Fruit fly (Drosophila melanogaster): ENCODE data around the gene CG7968.

CG7968 gene

dm6 chr2L:13839744-13840151 is 9.5 kb upstream of the CG7968 start (continued):
- TF ChIP-seq CG31224 (GFP tag; IDR thresholded peaks at IDR 0.05): peak; percentile 45
- peak; percentile 49 for TF ChIP-seq Bdp1 (GFP tag; optimal IDR thresholded peaks at IDR 0.05)
- TF ChIP-seq CG2116 (GFP tag; optimal IDR thresholded peaks at IDR 0.05): peak; percentile 46
- peak; percentile 69 for TF ChIP-seq croc (GFP tag; conservative IDR thresholded peaks at IDR 0.05)
- TF ChIP-seq Dref (GFP tag; IDR thresholded peaks at IDR 0.05): no peak
- peak; percentile 82 for TF ChIP-seq CG18619 (GFP tag; optimal IDR thresholded peaks at IDR 0.05)
- peak; percentile 74; the same call in 1 of the 3 replicates for TF ChIP-seq CG2199 (GFP tag; IDR thresholded peaks at IDR 0.05)
- peak; percentile 60 for TF ChIP-seq CG8359 (GFP tag; optimal IDR thresholded peaks at IDR 0.05; ENCODE audit: borderline replicate concordance)
- TF ChIP-seq CG4707 (GFP tag; optimal IDR thresholded peaks at IDR 0.05): no peak
- peak; percentile 79 for TF ChIP-seq CG3281 (GFP tag; optimal IDR thresholded peaks at IDR 0.05)
- no peak for TF ChIP-seq HLH4C (GFP tag; IDR thresholded peaks at IDR 0.05; ENCODE audit: partially characterized antibody)
- TF ChIP-seq ttk (GFP tag; IDR thresholded peaks at IDR 0.05): peak; percentile 65
- TF ChIP-seq klu (GFP tag; IDR thresholded peaks at IDR 0.05): peak; percentile 74
- TF ChIP-seq CG10209 (GFP tag; optimal IDR thresholded peaks at IDR 0.05): peak; percentile 80
- peak; percentile 70 for TF ChIP-seq Deaf1 (tag; optimal IDR thresholded peaks at IDR 0.05)
- peak; percentile 74 for TF ChIP-seq CG2120 (GFP tag; optimal IDR thresholded peaks at IDR 0.05)
- peak; percentile 56 for TF ChIP-seq cato (GFP tag; optimal IDR thresholded peaks at IDR 0.05; ENCODE audit: borderline replicate concordance)
- peak; percentile 84 for TF ChIP-seq CG10366 (GFP tag; IDR thresholded peaks at IDR 0.05)
- peak; percentile 86 for TF ChIP-seq PHDP (tag; optimal IDR thresholded peaks at IDR 0.05)
- TF ChIP-seq CG9876 (GFP tag; optimal IDR thresholded peaks at IDR 0.05): no peak
- TF ChIP-seq emc (GFP tag; optimal IDR thresholded peaks at IDR 0.05): peak; percentile 50
- TF ChIP-seq CG13424 (tag; optimal IDR thresholded peaks at IDR 0.05): peak; percentile 83
- no peak for TF ChIP-seq GATAe (GFP tag; conservative IDR thresholded peaks at IDR 0.05)
- no peak for TF ChIP-seq Lim3 (GFP tag; IDR thresholded peaks at IDR 0.05)
- no peak for TF ChIP-seq Dll (GFP tag; IDR thresholded peaks at IDR 0.05; ENCODE audit: partially characterized antibody)
- 0 out of 2 replicates have a peak, but pooled peaks have one; percentile 45 for TF ChIP-seq crol (GFP tag; IDR thresholded peaks at IDR 0.05)
- TF ChIP-seq ems (GFP tag; optimal IDR thresholded peaks at IDR 0.05): peak; percentile 40
- TF ChIP-seq Rfx (GFP tag; IDR thresholded peaks at IDR 0.05): peak; percentile 61
- TF ChIP-seq Abd-B (GFP tag; optimal IDR thresholded peaks at IDR 0.05): peak; percentile 88
- peak; percentile 93 for TF ChIP-seq CG7839 (tag; optimal IDR thresholded peaks at IDR 0.05)
- peak; percentile 80 for TF ChIP-seq slbo (GFP tag; IDR thresholded peaks at IDR 0.05)
- TF ChIP-seq HLHmδ (GFP tag; optimal IDR thresholded peaks at IDR 0.05): no peak
- TF ChIP-seq CG7963 (GFP tag; IDR thresholded peaks at IDR 0.05; ENCODE audit: partially characterized antibody): no peak
- TF ChIP-seq Ptx1 (GFP tag; IDR thresholded peaks at IDR 0.05): peak; percentile 80
- peak; percentile 1 for TF ChIP-seq Jarid2 (GFP tag; optimal IDR thresholded peaks at IDR 0.05)
- TF ChIP-seq inv (GFP tag; IDR thresholded peaks at IDR 0.05; ENCODE audit: partially characterized antibody): no peak
- TF ChIP-seq CG4424 (GFP tag; optimal IDR thresholded peaks at IDR 0.05): peak; percentile 81
- TF ChIP-seq grn (GFP tag; optimal IDR thresholded peaks at IDR 0.05): no peak
- no peak for TF ChIP-seq fd64A (GFP tag; optimal IDR thresholded peaks at IDR 0.05)
- no peak for TF ChIP-seq CG7271 (tag; optimal IDR thresholded peaks at IDR 0.05)
- TF ChIP-seq sc (optimal IDR thresholded peaks at IDR 0.05): no peak
- peak; percentile 62 for TF ChIP-seq sc (GFP tag; optimal IDR thresholded peaks at IDR 0.05)
- TF ChIP-seq CG7745 (tag; optimal IDR thresholded peaks at IDR 0.05): no peak
- peak; percentile 82 for TF ChIP-seq CG1602 (GFP tag; optimal IDR thresholded peaks at IDR 0.05)
- peak; percentile 91 for TF ChIP-seq unpg (GFP tag; optimal IDR thresholded peaks at IDR 0.05)
- TF ChIP-seq Pdp1 (GFP tag; optimal IDR thresholded peaks at IDR 0.05): peak; percentile 73 to 76
- TF ChIP-seq Spps (tag; optimal IDR thresholded peaks at IDR 0.05): peak; percentile 61
- TF ChIP-seq pho (GFP tag; optimal IDR thresholded peaks at IDR 0.05): peak; percentile 72
- peak; percentile 33 for TF ChIP-seq CG14667 (GFP tag; IDR thresholded peaks at IDR 0.05)
- peak; percentile 74 for TF ChIP-seq Hmr (GFP tag; optimal IDR thresholded peaks at IDR 0.05)
- TF ChIP-seq NC2β (GFP tag; optimal IDR thresholded peaks at IDR 0.05): peak; percentile 60
